Worm (Caenorhabditis elegans) whole organism, L1 larva: ENCODE results near the gene prkl-1.

Experiments used
- C16A3.4 ChIP-seq: fragments of 150-350 bp; optimal IDR thresholded peaks from 2 replicates; lab custom pipeline; 2014; ENCODE audit warnings: missing biosample characterization, missing genetic modification characterization
- ama-1 ChIP-seq: fragments of 150-350 bp; optimal IDR thresholded peaks from 2 replicates; lab custom pipeline; 2014
- fos-1 ChIP-seq: fragments of 150-350 bp; optimal IDR thresholded peaks from 2 replicates; lab custom pipeline; 2014; ENCODE audit warnings: missing biosample characterization, missing genetic modification characterization
- jun-1 ChIP-seq: fragments of 150-350 bp; optimal IDR thresholded peaks from 2 replicates; lab custom pipeline; 2014; ENCODE audit warnings: missing biosample characterization, missing genetic modification reagents, missing genetic modification characterization
- lin-13 ChIP-seq: fragments of 150-350 bp; optimal IDR thresholded peaks from 2 replicates; lab custom pipeline; 2014; ENCODE audit warnings: missing biosample characterization, missing genetic modification reagents, missing genetic modification characterization
- nhr-12 ChIP-seq: sonication (generic microtip); optimal IDR thresholded peaks from 2 replicates; lab custom pipeline; 2017; ENCODE audit warnings: missing biosample characterization, missing genetic modification characterization
- nhr-28 ChIP-seq: fragments of 150-350 bp; optimal IDR thresholded peaks from 2 replicates; lab custom pipeline; 2014; ENCODE audit warnings: missing biosample characterization, missing genetic modification characterization
- nhr-71 ChIP-seq: sonication (generic microtip); optimal IDR thresholded peaks from 2 replicates; lab custom pipeline; 2016; ENCODE audit warnings: mild to moderate bottlenecking, missing genetic modification characterization, moderate library complexity, missing compliant biosample characterization
- nhr-76 ChIP-seq: sonication (generic microtip); optimal IDR thresholded peaks from 2 replicates; lab custom pipeline; 2017; ENCODE audit warnings: missing biosample characterization, missing genetic modification characterization
- nhr-77 ChIP-seq: fragments of 150-350 bp; optimal IDR thresholded peaks from 2 replicates; lab custom pipeline; 2014; ENCODE audit warnings: missing biosample characterization, missing genetic modification characterization
- swsn-7 ChIP-seq: sonication (generic microtip); optimal IDR thresholded peaks from 2 replicates; lab custom pipeline; 2016; ENCODE audit warnings: missing genetic modification characterization, missing compliant biosample characterization
- unc-62 ChIP-seq: fragments of 150-350 bp; optimal IDR thresholded peaks from 2 replicates; lab custom pipeline; 2014; ENCODE audit warnings: missing biosample characterization, missing genetic modification reagents, missing genetic modification characterization
- ztf-11 ChIP-seq, 2 experiments: sonication (generic microtip); optimal IDR thresholded peaks; 2 replicates each; lab custom pipeline; 2016 to 2017; ENCODE audit warnings: missing genetic modification characterization in 2 of 2, missing biosample characterization in 1 of 2, missing compliant biosample characterization in 1 of 2
- ztf-4 ChIP-seq: fragments of 150-350 bp; optimal IDR thresholded peaks from 2 replicates; lab custom pipeline; 2014; ENCODE audit warnings: missing biosample characterization, missing genetic modification characterization

ce11 chrIV:7023858-7024257 is 37.1 kb upstream of the prkl-1 start, which contains the start of gene adah-1:
- TF ChIP-seq ztf-4 (no peak), unc-62 (GFP tag; lab: Kevin White, UChicago) (no peak), swsn-7 (tag; lab: Kevin White, UChicago) (no peak), nhr-76 (tag; lab: Kevin White, UChicago) (no peak), jun-1 (tag; lab: Kevin White, UChicago) (no peak), C16A3.4 (tag; lab: Kevin White, UChicago) (no peak), nhr-12 (no peak), nhr-28 (tag; lab: Kevin White, UChicago) (no peak), fos-1 (tag; lab: Kevin White, UChicago) (no peak), ama-1 (no peak), ztf-11 (tag; optimal IDR thresholded peaks at IDR 0.05; lab: Kevin White, UChicago) (no peak), nhr-71 (peak; percentile 68), lin-13 (GFP tag; lab: Kevin White, UChicago) (no peak), nhr-77 (tag; lab: Kevin White, UChicago) (no peak)
